Worm (Caenorhabditis elegans) whole organism, dauer: Measurements from ENCODE around the gene tpra-1.

Experiments
- unc-62 ChIP-seq: sonication (generic microtip); optimal IDR thresholded peaks from 2 replicates; lab custom pipeline; 2017; ENCODE audit warnings: missing biosample characterization, missing genetic modification reagents, missing genetic modification characterization

The tpra-1 gene

DNA sequence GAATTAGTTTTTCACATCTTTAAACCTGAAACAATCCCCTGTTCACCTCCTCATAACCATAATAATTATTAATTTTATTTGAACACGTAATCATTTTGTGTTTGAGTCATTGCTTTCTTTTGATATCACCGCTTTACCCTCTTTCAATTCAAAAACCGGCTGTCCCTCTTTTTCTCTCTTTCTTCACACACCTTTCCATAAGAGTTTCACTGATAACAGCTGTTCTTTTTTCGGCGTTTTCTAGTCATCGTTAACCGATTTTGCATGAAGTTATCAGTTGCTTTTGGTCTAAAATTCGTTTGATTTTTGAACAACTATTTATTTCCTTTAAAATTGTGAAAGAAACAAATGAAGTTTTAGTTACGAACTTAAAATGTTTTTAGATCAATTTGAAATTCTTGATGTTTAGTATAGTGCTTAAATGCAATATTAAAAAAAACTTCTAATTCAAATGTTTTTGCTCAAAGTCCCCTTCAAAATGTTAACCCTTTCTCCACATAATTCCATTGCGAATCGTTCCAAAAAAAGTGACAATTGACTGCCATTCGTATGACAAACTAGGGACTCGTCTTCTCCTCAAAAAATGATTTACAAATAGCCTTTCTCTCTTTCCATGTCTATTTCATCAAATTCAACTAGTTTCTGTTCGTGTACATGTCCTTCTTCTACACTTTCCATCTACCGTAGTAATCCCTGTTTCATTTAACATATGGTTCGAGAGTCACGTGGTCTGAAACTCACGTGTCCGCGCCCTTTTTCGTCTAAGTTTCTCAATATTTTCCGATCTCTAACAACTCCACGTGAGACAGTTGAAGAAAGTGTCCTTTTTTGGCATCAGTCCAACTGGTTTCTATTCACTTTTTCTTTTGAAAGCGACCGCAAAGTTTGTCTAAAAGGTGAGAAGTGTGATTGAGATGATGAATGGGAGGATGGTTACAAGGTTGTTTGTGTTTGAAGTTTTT, 6.9 kb upstream of the tpra-1 start:
- no peak for TF ChIP-seq unc-62 (GFP tag; lab: Kevin White, UChicago)

- no peak for TF ChIP-seq unc-62 (GFP tag; lab: Kevin White, UChicago)
These were observed 4.2 kb upstream of the tpra-1 start for ce11 chrIV:8951953-8952567.

ce11 chrIV:8954126-8954525, 2.2 kb upstream of the tpra-1 start:
- no peak for TF ChIP-seq unc-62 (GFP tag; lab: Kevin White, UChicago)

DNA sequence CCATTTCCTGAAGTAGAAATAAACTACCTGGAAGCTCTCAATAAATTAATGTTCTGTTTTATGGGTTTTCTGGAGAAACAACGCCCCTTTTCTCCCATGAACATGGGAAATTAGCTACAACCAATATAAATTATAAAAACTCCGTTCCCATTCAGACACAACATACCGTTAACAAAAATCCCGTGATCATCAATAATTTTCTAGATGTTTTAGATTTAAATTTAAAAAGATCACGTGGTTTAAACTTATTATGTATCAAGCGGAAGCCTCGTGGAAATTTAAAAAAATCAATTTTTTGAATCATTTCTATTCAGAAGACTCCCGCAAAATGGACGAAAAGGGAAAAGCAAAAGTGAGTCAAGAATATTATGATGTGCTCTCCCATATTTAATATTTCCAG, 9.6 kb downstream of the tpra-1 start, which contains the start of gene C53B4.2:
Gene C53B4.2 (plus strand): TSS at position 301 of the 400 bp plus-strand sequence.
- TF ChIP-seq unc-62 (GFP tag; lab: Kevin White, UChicago): no peak

- TF ChIP-seq unc-62 (GFP tag; lab: Kevin White, UChicago): no peak
These were observed 11.7 kb downstream of the tpra-1 start, which contains the start of gene suex-2 for ce11 chrIV:8967990-8968389. Gene suex-2 (plus strand): TSS chrIV:8968290.

DNA sequence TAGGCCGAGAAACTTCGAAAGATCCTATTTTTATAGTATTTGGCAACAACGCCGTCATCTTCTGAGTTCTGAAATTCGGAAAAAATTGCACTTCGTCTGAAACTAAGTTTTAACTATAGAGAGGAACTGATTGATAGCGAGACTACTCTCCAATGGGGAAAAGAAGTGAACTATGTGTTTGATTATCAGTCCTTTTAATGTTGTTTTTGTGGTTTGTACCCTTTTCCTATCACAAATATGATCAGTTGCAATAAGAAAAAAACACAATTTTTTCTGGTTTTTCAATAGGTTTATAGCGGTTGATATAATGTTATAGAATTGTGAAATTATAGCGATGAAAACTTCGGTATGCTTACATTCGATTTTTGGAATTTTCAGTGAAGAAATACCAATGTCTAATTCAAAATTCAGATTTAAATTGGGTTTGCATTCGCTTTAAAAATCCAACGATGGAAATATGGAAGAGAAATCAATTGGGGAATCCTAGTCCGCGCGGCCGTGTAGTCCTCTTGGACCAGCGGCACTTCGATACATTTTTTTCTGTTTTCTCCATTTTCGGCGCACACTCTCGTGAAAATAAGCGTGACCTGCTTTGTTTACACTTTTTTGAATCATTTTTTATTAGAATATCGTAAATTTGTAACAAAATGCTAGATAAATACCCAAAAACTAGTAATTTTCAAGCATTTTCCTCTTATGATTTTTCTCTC, 17.1 kb downstream of the tpra-1 start, which contains the start of gene C53B4.3:
Gene C53B4.3 (minus strand): TSS at position 464 of the 710 bp plus-strand sequence.
- TF ChIP-seq unc-62 (GFP tag; lab: Kevin White, UChicago): no peak

DNA sequence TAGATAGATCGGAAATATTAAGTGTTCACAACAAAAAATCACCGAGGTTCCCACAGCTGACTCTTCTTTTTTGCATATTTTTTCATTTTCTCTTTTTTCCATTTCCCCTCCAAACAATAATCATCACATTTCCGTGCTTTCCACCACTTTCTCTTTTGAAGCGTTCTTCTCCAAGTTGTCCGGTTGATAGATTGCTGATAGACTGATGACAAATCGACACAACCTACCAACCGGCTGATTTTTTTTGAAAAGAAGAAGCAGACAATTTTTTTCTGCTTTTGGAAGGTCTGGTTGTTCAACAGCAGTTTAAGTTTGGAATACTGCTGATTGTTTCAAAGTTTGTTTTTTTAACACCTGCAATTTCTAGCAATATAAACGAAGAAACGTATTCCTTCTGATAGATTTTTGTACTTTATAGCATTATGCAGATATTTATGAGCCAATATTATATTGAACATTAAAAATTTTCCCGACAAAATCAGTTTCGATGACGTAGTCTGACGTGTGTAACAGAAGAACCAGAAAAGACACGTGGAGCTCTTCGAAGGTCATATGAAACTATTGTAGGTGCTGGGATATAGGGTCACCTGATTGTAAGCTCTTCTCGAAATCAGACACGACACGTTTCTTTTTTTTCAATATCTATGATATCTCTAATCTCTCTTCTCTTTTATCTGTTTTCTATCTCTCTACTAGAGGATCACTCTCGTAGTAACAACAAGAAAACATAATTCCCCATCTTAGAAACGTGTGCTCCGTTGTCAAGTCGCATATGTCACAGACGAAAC, 18.4 kb downstream of the tpra-1 start:
- no peak for TF ChIP-seq unc-62 (GFP tag; lab: Kevin White, UChicago)

DNA sequence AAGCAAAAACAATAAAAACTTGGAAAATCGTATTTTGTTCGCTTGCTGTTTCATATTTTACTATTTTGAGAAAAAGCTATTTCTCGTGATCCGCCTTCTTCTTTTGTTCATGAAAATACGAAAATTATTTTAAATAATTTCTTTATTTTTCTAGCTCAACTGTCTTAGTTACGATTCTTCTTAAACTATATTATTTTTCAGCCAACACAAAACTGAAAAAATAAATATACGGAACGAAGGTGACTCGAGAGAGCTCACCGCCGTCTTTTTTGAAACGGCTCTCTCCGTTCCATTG, 19.0 kb downstream of the tpra-1 start, which contains the start of gene pdzd-8:
Gene pdzd-8 (plus strand): TSS at position 196 of the 295 bp plus-strand sequence.
- no peak for TF ChIP-seq unc-62 (GFP tag; lab: Kevin White, UChicago)

ce11 chrIV:8978047-8978446, 21.8 kb downstream of the tpra-1 start:
- no peak for TF ChIP-seq unc-62 (GFP tag; lab: Kevin White, UChicago)

- TF ChIP-seq unc-62 (GFP tag; lab: Kevin White, UChicago): no peak
These were observed 22.8 kb downstream of the tpra-1 start for ce11 chrIV:8979062-8979612.

- TF ChIP-seq unc-62 (GFP tag; lab: Kevin White, UChicago): no peak
These were observed 23.4 kb downstream of the tpra-1 start, which contains the start of gene col-119 for ce11 chrIV:8979695-8980094. Gene col-119 (minus strand): TSS chrIV:8979795.

DNA sequence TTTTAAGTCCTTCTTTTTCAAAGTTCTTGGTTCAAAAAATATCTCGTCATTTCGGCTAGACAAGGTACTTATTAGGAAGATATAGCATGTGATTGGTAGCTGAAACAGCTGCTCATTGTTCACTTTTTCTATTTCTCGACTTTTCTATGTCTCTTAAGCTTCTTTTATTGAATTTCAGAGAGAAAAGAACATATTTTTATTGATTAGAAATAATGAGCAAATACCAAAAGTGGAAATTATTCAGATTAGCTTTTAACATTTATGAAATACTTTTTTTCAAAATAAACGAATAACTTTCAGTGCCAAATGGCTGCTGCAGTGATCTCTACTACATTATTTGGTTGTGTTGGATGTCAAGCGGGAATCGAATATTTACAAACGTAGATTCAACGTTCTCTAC, 28.3 kb downstream of the tpra-1 start, which contains the start of gene nstp-1:
Gene nstp-1 (plus strand): TSS at position 301 of the 400 bp plus-strand sequence.
- no peak for TF ChIP-seq unc-62 (GFP tag; lab: Kevin White, UChicago)

DNA sequence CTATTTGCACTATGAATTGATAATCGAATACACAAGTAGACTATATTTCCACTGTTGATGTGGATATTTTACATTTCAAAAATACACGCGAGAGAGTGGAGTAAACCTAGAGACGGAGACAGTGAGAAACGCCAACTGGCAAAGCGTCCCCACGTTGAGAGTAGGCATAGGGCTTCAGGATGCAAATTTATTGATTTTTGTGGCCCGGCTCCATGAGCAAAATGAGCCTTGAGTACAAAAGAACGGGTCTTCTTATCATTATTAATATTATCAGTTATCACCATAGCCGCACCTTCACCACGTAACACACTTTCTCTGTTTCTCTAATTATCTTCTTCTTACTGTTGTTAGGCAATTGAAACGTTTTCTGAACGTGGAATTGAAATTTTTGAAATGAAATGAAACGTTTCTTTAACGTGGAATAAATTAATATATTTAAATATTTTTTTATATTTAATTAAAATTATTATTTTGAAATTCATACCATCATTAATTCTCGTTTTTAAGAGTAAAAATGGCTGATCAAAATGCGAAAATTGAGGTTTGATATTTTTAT, 30.6 kb downstream of the tpra-1 start, which contains the start of gene bre-1:
Gene bre-1 (plus strand): TSS at position 506 of the 556 bp plus-strand sequence.
- no peak for TF ChIP-seq unc-62 (GFP tag; lab: Kevin White, UChicago)

ce11 chrIV:8992786-8993185, 36.5 kb downstream of the tpra-1 start, which contains the start of gene mltn-12:
Gene mltn-12 (plus strand): TSS chrIV:8993086.
- no peak for TF ChIP-seq unc-62 (GFP tag; lab: Kevin White, UChicago)
